Worm (Caenorhabditis elegans) whole organism, late embryonic: Measurements from ENCODE around the gene dod-24.

Source experiments
- hlh-6 ChIP-seq: sonication (generic microtip); optimal IDR thresholded peaks from 2 replicates; lab custom pipeline; 2016; ENCODE audit warnings: missing genotype, missing genetic modification characterization, missing compliant biosample characterization
- nhr-11 ChIP-seq: fragments of 150-350 bp; optimal IDR thresholded peaks from 2 replicates; lab custom pipeline; 2014; ENCODE audit warnings: missing biosample characterization, missing genetic modification characterization
- npax-4 ChIP-seq: sonication (generic microtip); optimal IDR thresholded peaks from 2 replicates; lab custom pipeline; 2016; ENCODE audit warnings: missing genetic modification characterization, missing compliant biosample characterization
- sox-4 ChIP-seq: sonication (generic microtip); optimal IDR thresholded peaks from 2 replicates; lab custom pipeline; 2017; ENCODE audit warnings: mild to moderate bottlenecking, missing genetic modification characterization, inconsistent platforms, missing compliant biosample characterization
- ttx-3 ChIP-seq: sonication (generic microtip); optimal IDR thresholded peaks from 2 replicates; lab custom pipeline; 2016; ENCODE audit warnings: missing genetic modification reagents, missing genetic modification characterization, missing compliant biosample characterization
- unc-86 ChIP-seq: sonication (generic microtip); optimal IDR thresholded peaks from 2 replicates; lab custom pipeline; 2016; ENCODE audit warnings: missing genetic modification characterization, missing compliant biosample characterization

DNA sequence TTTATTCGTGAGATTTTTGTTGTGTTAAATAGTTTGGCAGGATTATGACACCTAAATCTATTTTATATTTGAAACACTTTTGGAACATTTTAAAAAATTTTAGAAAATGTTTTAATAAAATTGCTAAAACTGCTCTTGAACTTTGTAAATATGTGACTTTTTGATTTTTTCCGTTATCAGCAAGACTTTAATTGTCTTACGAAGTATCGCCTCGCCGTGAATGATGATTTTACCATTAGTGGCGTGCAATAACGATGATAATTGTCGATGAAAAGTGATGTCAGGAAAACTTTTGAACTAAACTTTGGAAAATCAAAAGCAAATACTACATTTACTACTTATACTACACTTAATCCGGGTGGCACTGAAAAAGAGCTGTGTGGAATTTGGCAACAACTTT lies 20.6 kb downstream of the dod-24 start:
- no peak for TF ChIP-seq unc-86 (tag; lab: Kevin White, UChicago)
- no peak for TF ChIP-seq sox-4
- TF ChIP-seq nhr-11 (tag; lab: Kevin White, UChicago) = no peak
- TF ChIP-seq ttx-3 (tag; lab: Kevin White, UChicago) = no peak
- no peak for TF ChIP-seq npax-4 (tag; lab: Kevin White, UChicago)
- TF ChIP-seq hlh-6 (tag; lab: Kevin White, UChicago) = no peak
